Worm (Caenorhabditis elegans) whole organism, L2 larva: ENCODE data around the gene tbc-6.

ENCODE experiments used
- C34F6.9 ChIP-seq: fragments of 150-350 bp; optimal IDR thresholded peaks from 2 replicates; lab custom pipeline; 2014; ENCODE audit warnings: missing biosample characterization, missing genetic modification characterization
- F13H6.1 ChIP-seq: sonication (generic microtip); optimal IDR thresholded peaks from 2 replicates; lab custom pipeline; 2016; ENCODE audit warnings: missing genetic modification characterization, missing compliant biosample characterization
- Y55F3AM.14 ChIP-seq: fragments of 200-800 bp; sonication (Bioruptor generic); optimal IDR thresholded peaks from 2 replicates; lab custom pipeline; 2018; ENCODE audit warnings: mild to moderate bottlenecking, missing genetic modification characterization, missing compliant biosample characterization
- ZK546.5 ChIP-seq: sonication (generic microtip); optimal IDR thresholded peaks from 2 replicates; lab custom pipeline; 2017; ENCODE audit warnings: missing biosample characterization, missing genetic modification characterization
- alr-1 ChIP-seq: fragments of 150-350 bp; optimal IDR thresholded peaks from 2 replicates; lab custom pipeline; 2014; ENCODE audit warnings: missing biosample characterization, missing genetic modification characterization
- aly-2 ChIP-seq: fragments of 150-350 bp; optimal IDR thresholded peaks from 2 replicates; lab custom pipeline; 2014; ENCODE audit warnings: missing biosample characterization, missing genetic modification characterization
- ama-1 ChIP-seq: fragments of 150-350 bp; optimal IDR thresholded peaks from 2 replicates; lab custom pipeline; 2018; ENCODE audit warnings: inconsistent platforms
- blmp-1 ChIP-seq: sonication (generic microtip); optimal IDR thresholded peaks from 2 replicates; lab custom pipeline; 2017; ENCODE audit warnings: missing genetic modification characterization, mild to moderate bottlenecking, missing compliant biosample characterization, antibody characterized with exemption, moderate library complexity; ENCODE audit not compliant: insufficient read depth
- ceh-16 ChIP-seq: fragments of 150-350 bp; optimal IDR thresholded peaks from 2 replicates; lab custom pipeline; 2014; ENCODE audit warnings: missing biosample characterization, missing genetic modification characterization
- ceh-82 ChIP-seq: fragments of 150-350 bp; optimal IDR thresholded peaks from 2 replicates; lab custom pipeline; 2014; ENCODE audit warnings: missing biosample characterization, missing genetic modification characterization
- crh-2 ChIP-seq: sonication (generic microtip); optimal IDR thresholded peaks from 2 replicates; lab custom pipeline; 2017; ENCODE audit warnings: missing biosample characterization, missing genetic modification characterization
- dmd-4 ChIP-seq: sonication (generic microtip); optimal IDR thresholded peaks from 2 replicates; lab custom pipeline; 2017; ENCODE audit warnings: missing biosample characterization, missing genetic modification characterization
- egl-27 ChIP-seq: sonication (generic microtip); optimal IDR thresholded peaks from 3 replicates; lab custom pipeline; 2017; ENCODE audit warnings: missing biosample characterization, missing genetic modification reagents, missing genetic modification characterization
- elt-1 ChIP-seq: fragments of 150-350 bp; optimal IDR thresholded peaks from 2 replicates; lab custom pipeline; 2014; ENCODE audit warnings: missing biosample characterization, missing genetic modification characterization
- elt-3 ChIP-seq: sonication (generic microtip); optimal IDR thresholded peaks from 2 replicates; lab custom pipeline; 2017; ENCODE audit warnings: missing biosample characterization, missing genetic modification characterization
- fos-1 ChIP-seq: fragments of 150-350 bp; optimal IDR thresholded peaks from 2 replicates; lab custom pipeline; 2014; ENCODE audit warnings: missing biosample characterization, missing genetic modification characterization
- gmeb-1 ChIP-seq: fragments of 150-350 bp; optimal IDR thresholded peaks from 2 replicates; lab custom pipeline; 2014; ENCODE audit warnings: missing biosample characterization, missing genetic modification characterization
- lin-11 ChIP-seq: fragments of 150-350 bp; sonication (generic microtip); optimal IDR thresholded peaks from 2 replicates; lab custom pipeline; 2014; ENCODE audit warnings: missing biosample characterization, missing genetic modification characterization, inconsistent platforms, mixed read lengths
- lin-13 ChIP-seq: fragments of 150-350 bp; optimal IDR thresholded peaks from 2 replicates; lab custom pipeline; 2014; ENCODE audit warnings: missing biosample characterization, missing genetic modification reagents, missing genetic modification characterization
- lin-39 ChIP-seq: fragments of 150-350 bp; optimal IDR thresholded peaks from 2 replicates; lab custom pipeline; 2014; ENCODE audit warnings: missing biosample characterization, missing genetic modification reagents, missing genetic modification characterization
- lsy-2 ChIP-seq, 2 experiments: fragments of 150-350 bp in 1 of 2; sonication (generic microtip) in 1 of 2; optimal IDR thresholded peaks; 2 replicates each; lab custom pipeline; 2014 to 2017; ENCODE audit warnings: missing biosample characterization in 2 of 2, missing genetic modification characterization in 2 of 2
- mab-5 ChIP-seq: fragments of 150-350 bp; optimal IDR thresholded peaks from 2 replicates; lab custom pipeline; 2014; ENCODE audit warnings: missing biosample characterization, missing genetic modification characterization
- mbf-1 ChIP-seq: sonication (generic microtip); optimal IDR thresholded peaks from 2 replicates; lab custom pipeline; 2017; ENCODE audit warnings: missing biosample characterization, missing genetic modification characterization
- mdl-1 ChIP-seq, 2 experiments: fragments of 150-350 bp in 1 of 2; sonication (generic microtip) in 1 of 2; optimal IDR thresholded peaks; 2 replicates each; lab custom pipeline; 2017; ENCODE audit warnings: missing biosample characterization in 2 of 2, missing genetic modification characterization in 2 of 2
- nhr-10 ChIP-seq: sonication (generic microtip); optimal IDR thresholded peaks from 2 replicates; lab custom pipeline; 2017; ENCODE audit warnings: missing biosample characterization, missing genetic modification characterization
- nhr-12 ChIP-seq: fragments of 150-350 bp; optimal IDR thresholded peaks from 2 replicates; lab custom pipeline; 2014; ENCODE audit warnings: missing biosample characterization, missing genetic modification characterization
- nhr-129 ChIP-seq: fragments of 150-350 bp; optimal IDR thresholded peaks from 2 replicates; lab custom pipeline; 2014; ENCODE audit warnings: missing biosample characterization, missing genetic modification characterization
- nhr-21 ChIP-seq: fragments of 150-350 bp; optimal IDR thresholded peaks from 2 replicates; lab custom pipeline; 2014; ENCODE audit warnings: missing biosample characterization, missing genetic modification characterization
- nhr-23 ChIP-seq: fragments of 150-350 bp; optimal IDR thresholded peaks from 2 replicates; lab custom pipeline; 2014; ENCODE audit warnings: missing biosample characterization, missing genetic modification reagents, missing genetic modification characterization
- nhr-237 ChIP-seq: fragments of 150-350 bp; optimal IDR thresholded peaks from 2 replicates; lab custom pipeline; 2014; ENCODE audit warnings: missing biosample characterization, missing genetic modification characterization
- nhr-25 ChIP-seq: fragments of 150-350 bp; sonication (generic microtip); optimal IDR thresholded peaks from 3 replicates; lab custom pipeline; 2014; ENCODE audit warnings: missing biosample characterization, missing genetic modification characterization
- nhr-6 ChIP-seq: fragments of 150-350 bp; optimal IDR thresholded peaks from 2 replicates; lab custom pipeline; 2014; ENCODE audit warnings: missing biosample characterization, missing genetic modification characterization
- nhr-77 ChIP-seq: fragments of 150-350 bp; optimal IDR thresholded peaks from 2 replicates; lab custom pipeline; 2014; ENCODE audit warnings: missing biosample characterization, missing genetic modification characterization
- peb-1 ChIP-seq: fragments of 150-350 bp; optimal IDR thresholded peaks from 2 replicates; lab custom pipeline; 2014; ENCODE audit warnings: missing biosample characterization, missing genetic modification characterization
- sem-4 ChIP-seq: fragments of 150-350 bp; optimal IDR thresholded peaks from 2 replicates; lab custom pipeline; 2014; ENCODE audit warnings: missing biosample characterization, missing genetic modification reagents, missing genetic modification characterization
- skn-1 ChIP-seq: sonication (generic microtip); optimal IDR thresholded peaks from 2 replicates; lab custom pipeline; 2017; ENCODE audit warnings: missing biosample characterization, missing genetic modification characterization
- sma-3 ChIP-seq: sonication (generic microtip); optimal IDR thresholded peaks from 2 replicates; lab custom pipeline; 2016; ENCODE audit warnings: missing genetic modification reagents, missing genetic modification characterization, missing compliant biosample characterization
- sma-9 ChIP-seq, 2 experiments: fragments of 150-350 bp in 1 of 2; sonication (generic microtip) in 1 of 2; optimal IDR thresholded peaks; 2 replicates each; lab custom pipeline; 2014 to 2016; ENCODE audit warnings: missing genetic modification characterization in 2 of 2, mild to moderate bottlenecking in 1 of 2, missing biosample characterization in 1 of 2, missing compliant biosample characterization in 1 of 2, missing genetic modification reagents in 1 of 2, moderate library complexity in 1 of 2
- snpc-4 ChIP-seq: fragments of 150-350 bp; optimal IDR thresholded peaks from 2 replicates; lab custom pipeline; 2014; ENCODE audit warnings: missing biosample characterization, missing genetic modification characterization
- unc-39 ChIP-seq: fragments of 150-350 bp; optimal IDR thresholded peaks from 2 replicates; lab custom pipeline; 2014; ENCODE audit warnings: missing biosample characterization, missing genetic modification characterization
- unc-55 ChIP-seq: fragments of 150-350 bp; sonication (generic microtip); optimal IDR thresholded peaks from 3 replicates; lab custom pipeline; 2014; ENCODE audit warnings: missing biosample characterization, missing genetic modification reagents, missing genetic modification characterization
- unc-62 ChIP-seq: fragments of 150-350 bp; optimal IDR thresholded peaks from 2 replicates; lab custom pipeline; 2014; ENCODE audit warnings: missing biosample characterization, missing genetic modification reagents, missing genetic modification characterization
- zag-1 ChIP-seq: fragments of 150-350 bp; optimal IDR thresholded peaks from 2 replicates; lab custom pipeline; 2014; ENCODE audit warnings: missing biosample characterization, missing genetic modification characterization
- ztf-1 ChIP-seq: fragments of 200-800 bp; sonication (Bioruptor generic); conservative IDR thresholded peaks from 2 replicates; pipeline ENCODE4 v1.3.6; 2022; ENCODE audit warnings: missing genetic modification characterization, missing compliant biosample characterization
- ztf-4 ChIP-seq: fragments of 150-350 bp; optimal IDR thresholded peaks from 2 replicates; lab custom pipeline; 2014; ENCODE audit warnings: missing biosample characterization, missing genetic modification characterization

Gene tbc-6

DNA sequence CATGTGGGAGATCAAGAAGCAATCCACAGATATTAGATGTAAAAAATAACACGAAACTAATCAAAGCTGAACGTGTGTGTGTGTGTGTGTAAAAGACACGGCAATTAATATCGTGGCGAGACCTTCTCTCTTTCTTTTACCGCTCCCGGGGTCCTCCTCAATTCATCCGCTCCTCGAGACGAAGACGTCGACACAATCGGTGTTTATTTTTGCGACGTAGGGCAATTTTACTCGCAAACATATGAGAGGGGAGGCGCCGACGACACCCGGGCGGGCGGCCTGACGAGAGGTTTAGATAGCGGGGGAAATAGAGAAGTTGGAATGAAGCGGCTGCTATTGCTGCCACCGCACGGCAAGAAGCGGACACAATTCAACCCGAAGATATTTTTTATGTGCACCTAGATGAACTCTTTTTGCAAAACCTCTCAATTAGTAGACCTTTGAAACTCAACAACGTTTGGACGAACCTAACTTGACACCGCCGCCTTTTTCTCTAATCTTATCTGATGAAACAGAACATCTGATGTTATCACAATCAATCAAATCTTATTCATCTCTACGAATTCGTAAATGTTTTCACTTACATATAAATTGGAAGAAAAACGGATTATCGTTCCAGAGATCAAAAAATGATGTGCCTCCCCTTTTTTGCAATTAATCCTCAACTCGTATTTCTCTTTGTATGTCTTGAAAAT lies 15.1 kb upstream of the tbc-6 start (continued):
- no peak for TF ChIP-seq ama-1
- no peak for TF ChIP-seq lin-13 (GFP tag; lab: Kevin White, UChicago)

DNA sequence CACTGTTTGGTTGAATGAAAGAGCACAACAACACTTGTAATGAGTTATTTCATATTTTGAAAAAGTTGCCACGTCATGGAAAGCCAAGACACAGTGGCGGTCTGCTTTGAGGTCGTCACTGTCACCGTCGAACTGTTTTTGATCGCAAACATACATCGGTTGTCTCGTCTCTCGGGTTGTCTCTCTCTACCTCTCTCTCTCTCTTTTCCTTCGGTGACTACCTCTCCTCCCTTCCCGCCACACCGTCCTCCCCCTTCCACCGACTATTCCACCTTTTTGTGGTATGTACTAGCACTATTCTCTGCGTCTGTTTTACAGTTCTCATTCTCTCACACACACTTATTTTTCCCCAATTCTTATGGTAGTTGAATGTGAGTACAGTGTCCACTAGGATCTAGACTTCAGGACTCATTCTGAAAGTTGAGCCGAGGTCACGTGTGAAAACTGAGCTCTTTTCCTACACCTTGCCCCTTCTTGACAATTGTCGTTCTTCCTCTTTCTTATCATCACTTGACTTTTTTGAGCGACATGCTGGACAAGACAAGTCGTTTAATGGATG lies 14.1 kb upstream of the tbc-6 start:
- TF ChIP-seq unc-55 (GFP tag; lab: Kevin White, UChicago) (no peak), gmeb-1 (tag; lab: Kevin White, UChicago) (no peak), nhr-6 (no peak), lsy-2 (tag; optimal IDR thresholded peaks at IDR 0.05; lab: Kevin White, UChicago) (peak in 1 of 2 experiments; percentile 9), ztf-1 (GFP tag; lab: Robert Waterston, UW) (no peak), crh-2 (tag; lab: Kevin White, UChicago) (peak; percentile 75), C34F6.9 (tag; lab: Kevin White, UChicago) (peak; percentile 5), sma-9 (GFP tag; optimal IDR thresholded peaks at IDR 0.05; lab: Kevin White, UChicago) (peak; percentile 31), sma-9 (tag; optimal IDR thresholded peaks at IDR 0.05; lab: Kevin White, UChicago) (no peak), snpc-4 (tag; lab: Kevin White, UChicago) (no peak), mab-5 (tag; lab: Kevin White, UChicago) (no peak), ZK546.5 (no peak), nhr-21 (tag; lab: Kevin White, UChicago) (no peak), nhr-23 (tag; lab: Kevin White, UChicago) (no peak), nhr-25 (tag; lab: Kevin White, UChicago) (peak; percentile 55), lin-13 (GFP tag; lab: Kevin White, UChicago) (no peak), peb-1 (tag; lab: Kevin White, UChicago) (no peak), zag-1 (tag; lab: Kevin White, UChicago) (no peak), nhr-10 (tag; lab: Kevin White, UChicago) (no peak), elt-1 (no peak), nhr-77 (tag; lab: Kevin White, UChicago) (no peak), ama-1 (no peak), ceh-82 (tag; lab: Kevin White, UChicago) (no peak), dmd-4 (tag; lab: Kevin White, UChicago) (no peak), sma-3 (peak; percentile 17), aly-2 (tag; lab: Kevin White, UChicago) (no peak), mdl-1 (tag; optimal IDR thresholded peaks at IDR 0.05; lab: Kevin White, UChicago) (no peak), unc-39 (no peak), egl-27 (tag; lab: Kevin White, UChicago) (no peak), lin-39 (no peak), lin-11 (tag; lab: Kevin White, UChicago) (no peak), skn-1 (tag; lab: Kevin White, UChicago) (no peak), nhr-129 (tag; lab: Kevin White, UChicago) (peak; percentile 74), Y55F3AM.14 (GFP tag; lab: Kevin White, UChicago) (no peak), unc-62 (GFP tag; lab: Kevin White, UChicago) (no peak), ztf-4 (tag; lab: Kevin White, UChicago) (no peak), elt-3 (tag; lab: Kevin White, UChicago) (no peak), fos-1 (tag; lab: Kevin White, UChicago) (peak; percentile 32), nhr-237 (no peak), sem-4 (no peak), alr-1 (tag; lab: Kevin White, UChicago) (no peak), mbf-1 (tag; lab: Kevin White, UChicago) (no peak), blmp-1 (tag; lab: Kevin White, UChicago) (peak; percentile 44), nhr-12 (tag; lab: Kevin White, UChicago) (no peak), F13H6.1 (peak; percentile 62), ceh-16 (no peak)
